Fruit fly (Drosophila melanogaster) whole organism, embryonic: ENCODE measurements around the gene CG2444.

ENCODE experiments used
- Ada2b ChIP-seq: fragments of 200-800 bp; sonication (Bioruptor generic); IDR thresholded peaks from 2 replicates; pipeline ENCODE4 v1.3.6; 2022; ENCODE audit warnings: missing biosample characterization, missing genetic modification characterization
- Atf-2 ChIP-seq: fragments of 200-800 bp; sonication (Bioruptor generic); optimal IDR thresholded peaks from 2 replicates; lab custom pipeline; 2016; ENCODE audit warnings: missing biosample characterization, missing genetic modification characterization
- CG10209 ChIP-seq: fragments of 200-800 bp; sonication (Bioruptor generic); optimal IDR thresholded peaks from 3 replicates; lab custom pipeline; 2017; ENCODE audit warnings: missing biosample characterization, mild to moderate bottlenecking, missing genetic modification characterization, missing genetic modification reagents
- CG10267 ChIP-seq: fragments of 200-800 bp; sonication (Bioruptor generic); optimal IDR thresholded peaks from 2 replicates; lab custom pipeline; 2018; ENCODE audit warnings: missing biosample characterization, mild to moderate bottlenecking, missing genetic modification characterization, moderate library complexity
- CG11504 ChIP-seq: fragments of 200-800 bp; sonication (Bioruptor generic); optimal IDR thresholded peaks from 3 replicates; lab custom pipeline; 2019; ENCODE audit warnings: missing biosample characterization, mild to moderate bottlenecking, missing genetic modification characterization, moderate library complexity
- CG11723 ChIP-seq: fragments of 200-800 bp; sonication (Bioruptor generic); optimal IDR thresholded peaks from 2 replicates; lab custom pipeline; 2017; ENCODE audit warnings: missing biosample characterization, mild to moderate bottlenecking, missing genetic modification characterization
- CG12391 ChIP-seq: fragments of 200-800 bp; sonication (Bioruptor generic); optimal IDR thresholded peaks from 3 replicates; lab custom pipeline; 2018; ENCODE audit warnings: missing biosample characterization, mild to moderate bottlenecking, missing genetic modification characterization, moderate library complexity
- CG13123 ChIP-seq: fragments of 200-800 bp; sonication (Bioruptor generic); optimal IDR thresholded peaks from 2 replicates; lab custom pipeline; 2016; ENCODE audit warnings: missing biosample characterization, missing genetic modification characterization
- CG15601 ChIP-seq: fragments of 200-800 bp; sonication (Bioruptor generic); optimal IDR thresholded peaks from 3 replicates; lab custom pipeline; 2019; ENCODE audit warnings: missing biosample characterization, mild to moderate bottlenecking, missing genetic modification characterization, moderate library complexity
- CG15696 ChIP-seq: fragments of 200-800 bp; sonication (Bioruptor generic); optimal IDR thresholded peaks from 2 replicates; lab custom pipeline; 2019; ENCODE audit warnings: missing biosample characterization, mild to moderate bottlenecking, missing genetic modification characterization, moderate library complexity
- CG17186 ChIP-seq: fragments of 200-800 bp; sonication (Bioruptor generic); optimal IDR thresholded peaks from 3 replicates; lab custom pipeline; 2017; ENCODE audit warnings: missing biosample characterization, missing genetic modification reagents, missing genetic modification characterization
- CG1792 ChIP-seq: fragments of 200-800 bp; sonication (Bioruptor generic); optimal IDR thresholded peaks from 2 replicates; lab custom pipeline; 2016; ENCODE audit warnings: missing biosample characterization, missing genetic modification characterization
- CG32767 ChIP-seq: fragments of 200-800 bp; sonication (Bioruptor generic); IDR thresholded peaks from 2 replicates; pipeline ENCODE4 v1.3.6; 2022; ENCODE audit warnings: missing biosample characterization, missing genetic modification characterization
- CG33557 ChIP-seq: fragments of 200-800 bp; sonication (Bioruptor generic); optimal IDR thresholded peaks from 2 replicates; lab custom pipeline; 2019; ENCODE audit warnings: missing biosample characterization, mild to moderate bottlenecking, missing genetic modification characterization, moderate library complexity
- CG34376 ChIP-seq: fragments of 200-800 bp; sonication (Bioruptor generic); optimal IDR thresholded peaks from 2 replicates; lab custom pipeline; 2018; ENCODE audit warnings: missing biosample characterization, mild to moderate bottlenecking, missing genetic modification characterization
- CG4424 ChIP-seq: fragments of 200-800 bp; sonication (Bioruptor generic); optimal IDR thresholded peaks from 3 replicates; lab custom pipeline; 2016; ENCODE audit warnings: missing biosample characterization, missing genetic modification characterization
- CG6254 ChIP-seq: fragments of 200-800 bp; sonication (Bioruptor generic); optimal IDR thresholded peaks from 3 replicates; lab custom pipeline; 2017; ENCODE audit warnings: mild to moderate bottlenecking, missing biosample characterization, missing genetic modification reagents, missing genetic modification characterization
- CG7372 ChIP-seq: fragments of 200-800 bp; sonication (Bioruptor generic); IDR thresholded peaks from 2 replicates; pipeline ENCODE4 v1.3.6; 2022; ENCODE audit warnings: missing biosample characterization, missing genetic modification characterization
- CG7745 ChIP-seq: fragments of 200-800 bp; sonication (Bioruptor generic); optimal IDR thresholded peaks from 2 replicates; lab custom pipeline; 2018; ENCODE audit warnings: missing biosample characterization, mild to moderate bottlenecking, missing genetic modification characterization, moderate library complexity
- CG7786 ChIP-seq: fragments of 200-800 bp; sonication (Bioruptor generic); optimal IDR thresholded peaks from 2 replicates; lab custom pipeline; 2016; ENCODE audit warnings: missing biosample characterization, missing genetic modification characterization
- CG7963 ChIP-seq: fragments of 200-800 bp; sonication (Bioruptor generic); IDR thresholded peaks from 3 replicates; pipeline ENCODE4 v1.3.6; 2022; ENCODE audit warnings: missing biosample characterization, missing genetic modification characterization; ENCODE audit not compliant: partially characterized antibody
- CG8359 ChIP-seq: fragments of 200-800 bp; sonication (Bioruptor generic); optimal IDR thresholded peaks from 2 replicates; lab custom pipeline; 2017; ENCODE audit warnings: missing biosample characterization, mild to moderate bottlenecking, missing genetic modification characterization, borderline replicate concordance
- CG8924 ChIP-seq: fragments of 200-800 bp; optimal IDR thresholded peaks from 3 replicates; lab custom pipeline; 2019; ENCODE audit warnings: missing biosample characterization, mild to moderate bottlenecking, missing genetic modification characterization, moderate library complexity
- CHES-1-like ChIP-seq: fragments of 200-800 bp; sonication (Bioruptor generic); optimal IDR thresholded peaks from 2 replicates; lab custom pipeline; 2016; ENCODE audit warnings: missing biosample characterization, missing genetic modification characterization
- Camta ChIP-seq: fragments of 200-800 bp; sonication (Bioruptor generic); optimal IDR thresholded peaks from 2 replicates; lab custom pipeline; 2016; ENCODE audit warnings: missing biosample characterization, missing genetic modification characterization
- ERR ChIP-seq: fragments of 200-800 bp; sonication (Bioruptor generic); optimal IDR thresholded peaks from 2 replicates; lab custom pipeline; 2016; ENCODE audit warnings: missing biosample characterization, missing genetic modification characterization
- HLHmδ ChIP-seq: fragments of 200-800 bp; sonication (Bioruptor generic); optimal IDR thresholded peaks from 2 replicates; lab custom pipeline; 2018; ENCODE audit warnings: missing biosample characterization, mild to moderate bottlenecking, missing genetic modification characterization, moderate library complexity
- Hand ChIP-seq: fragments of 200-800 bp; sonication (Bioruptor generic); optimal IDR thresholded peaks from 2 replicates; lab custom pipeline; 2017; ENCODE audit warnings: mild to moderate bottlenecking, missing biosample characterization, missing genetic modification reagents, missing genetic modification characterization
- Med ChIP-seq: fragments of 200-800 bp; sonication (Bioruptor generic); peaks from one replicate; lab custom pipeline; 2016; ENCODE audit warnings: missing biosample characterization, missing genetic modification characterization, mild to moderate bottlenecking, inconsistent platforms, moderate library complexity
- Mes4 ChIP-seq: fragments of 200-800 bp; sonication (Bioruptor generic); optimal IDR thresholded peaks from 2 replicates; lab custom pipeline; 2016; ENCODE audit warnings: missing biosample characterization, missing genetic modification characterization
- Pdp1 ChIP-seq, 2 experiments: fragments of 200-800 bp; sonication (Bioruptor generic); optimal IDR thresholded peaks; 3 replicates each; lab custom pipeline; 2016; ENCODE audit warnings: missing biosample characterization in 2 of 2, missing genetic modification characterization in 2 of 2, mild to moderate bottlenecking in 1 of 2, moderate library complexity in 1 of 2
- Scr ChIP-seq: fragments of 200-800 bp; sonication (Bioruptor generic); IDR thresholded peaks from 2 replicates; pipeline ENCODE4 v1.3.6; 2022; ENCODE audit warnings: missing biosample characterization, missing genetic modification characterization; ENCODE audit not compliant: partially characterized antibody
- Spps ChIP-seq: fragments of 200-800 bp; sonication (Bioruptor generic); optimal IDR thresholded peaks from 2 replicates; lab custom pipeline; 2018; ENCODE audit warnings: missing biosample characterization, mild to moderate bottlenecking, missing genetic modification characterization
- Sry-δ ChIP-seq: fragments of 200-800 bp; sonication (Bioruptor generic); optimal IDR thresholded peaks from 2 replicates; lab custom pipeline; 2016; ENCODE audit warnings: missing biosample characterization, missing genetic modification characterization
- al ChIP-seq: fragments of 200-800 bp; sonication (Bioruptor generic); IDR thresholded peaks from 2 replicates; pipeline ENCODE4 v1.3.6; 2022; ENCODE audit warnings: missing biosample characterization, missing genetic modification characterization
- bab2 ChIP-seq: fragments of 200-800 bp; sonication (Bioruptor generic); optimal IDR thresholded peaks from 2 replicates; lab custom pipeline; 2016; ENCODE audit warnings: missing biosample characterization, missing genetic modification characterization
- cg ChIP-seq: fragments of 200-800 bp; sonication (Bioruptor generic); optimal IDR thresholded peaks from 3 replicates; lab custom pipeline; 2019; ENCODE audit warnings: missing biosample characterization, mild to moderate bottlenecking, missing genetic modification characterization, moderate library complexity
- chif ChIP-seq, 2 experiments: fragments of 200-800 bp; sonication (Bioruptor generic); optimal IDR thresholded peaks; 3 replicates each; lab custom pipeline; 2016; ENCODE audit warnings: missing biosample characterization in 2 of 2, missing genetic modification characterization in 2 of 2
- chn ChIP-seq: fragments of 200-800 bp; sonication (Bioruptor generic); optimal IDR thresholded peaks from 2 replicates; lab custom pipeline; 2016; ENCODE audit warnings: missing biosample characterization, missing genetic modification characterization
- exex ChIP-seq: fragments of 200-800 bp; sonication (Bioruptor generic); optimal IDR thresholded peaks from 4 replicates; lab custom pipeline; 2018; ENCODE audit warnings: missing biosample characterization, mild to moderate bottlenecking, missing genetic modification characterization, moderate library complexity
- kni ChIP-seq: fragments of 200-800 bp; sonication (Bioruptor generic); optimal IDR thresholded peaks from 3 replicates; lab custom pipeline; 2017; ENCODE audit warnings: mild to moderate bottlenecking, missing biosample characterization, missing genetic modification reagents, missing genetic modification characterization
- knrl ChIP-seq: fragments of 200-800 bp; sonication (Bioruptor generic); IDR thresholded peaks from 3 replicates; pipeline ENCODE4 v1.3.6; 2022; ENCODE audit warnings: missing biosample characterization, missing genetic modification characterization; ENCODE audit not compliant: partially characterized antibody
- psq ChIP-seq: fragments of 200-800 bp; sonication (Bioruptor generic); optimal IDR thresholded peaks from 2 replicates; lab custom pipeline; 2017; ENCODE audit warnings: missing biosample characterization, missing genetic modification characterization
- sc ChIP-seq, 3 experiments: fragments of >200 bp in 2 of 3; fragments of 200-800 bp in 1 of 3; sonication (Bioruptor generic) in 1 of 3; optimal IDR thresholded peaks; 2 replicates in 2 of 3; 3 replicates in 1 of 3; lab custom pipeline; 2017; ENCODE audit warnings: mild to moderate bottlenecking in 1 of 3, missing biosample characterization in 1 of 3, missing genetic modification characterization in 1 of 3, missing genetic modification reagents in 1 of 3
- scrt ChIP-seq: fragments of 200-800 bp; sonication (Bioruptor generic); optimal IDR thresholded peaks from 2 replicates; lab custom pipeline; 2018; ENCODE audit warnings: missing biosample characterization, mild to moderate bottlenecking, missing genetic modification characterization, moderate library complexity
- sug ChIP-seq: fragments of 200-800 bp; optimal IDR thresholded peaks from 2 replicates; lab custom pipeline; 2019; ENCODE audit warnings: missing biosample characterization, mild to moderate bottlenecking, missing genetic modification characterization, moderate library complexity
- unc-4 ChIP-seq: fragments of 200-800 bp; sonication (Bioruptor generic); IDR thresholded peaks from 2 replicates; pipeline ENCODE4 v1.3.6; 2022; ENCODE audit warnings: missing biosample characterization, missing genetic modification characterization; ENCODE audit not compliant: partially characterized antibody

Gene CG2444

dm6 chrX:11720138-11720537, 15.0 kb upstream of the CG2444 start, which contains the start of gene Tango10 (continued):
- TF ChIP-seq CG7372 (GFP tag; lab: Robert Waterston, UW): peak; percentile 41; the same call in 1 of the 2 replicates
- TF ChIP-seq Mes4 (GFP tag; lab: Kevin White, UChicago): peak; percentile 9
- no peak for TF ChIP-seq CG11504 (tag; lab: Kevin White, UChicago)
- peak; percentile 5 for TF ChIP-seq cg (GFP tag; lab: Kevin White, UChicago)
- peak; percentile 52 for TF ChIP-seq Camta (GFP tag; lab: Kevin White, UChicago)
- TF ChIP-seq CG13123 (GFP tag; lab: Kevin White, UChicago): no peak
- TF ChIP-seq CHES-1-like: no peak
- TF ChIP-seq unc-4 (GFP tag; lab: Robert Waterston, UW): peak; percentile 84
- no peak for TF ChIP-seq Hand (GFP tag; lab: Kevin White, UChicago)

- TF ChIP-seq CG7745 (no peak), HLHmδ (GFP tag; lab: Kevin White, UChicago) (no peak), CG7963 (GFP tag; lab: Robert Waterston, UW) (no peak), scrt (no peak), CG34376 (GFP tag; lab: Kevin White, UChicago) (peak; percentile 67), sug (peak; percentile 42), CG10209 (no peak), CG6254 (GFP tag; lab: Kevin White, UChicago) (no peak), bab2 (GFP tag; lab: Kevin White, UChicago) (no peak), CG15601 (tag; lab: Kevin White, UChicago) (no peak), Med (GFP tag; lab: Kevin White, UChicago) (peak; percentile 0), CG8359 (GFP tag; lab: Kevin White, UChicago) (no peak), knrl (GFP tag; lab: Robert Waterston, UW) (no peak), cg (GFP tag; lab: Kevin White, UChicago) (no peak), sc (optimal IDR thresholded peaks at IDR 0.05; lab: Kevin White, UChicago) (no peak), sc (GFP tag; optimal IDR thresholded peaks at IDR 0.05; lab: Kevin White, UChicago) (no peak), CG15696 (no peak), CG4424 (GFP tag; lab: Kevin White, UChicago) (no peak), al (no peak), Ada2b (GFP tag; lab: Robert Waterston, UW) (no peak), chif (GFP tag; optimal IDR thresholded peaks at IDR 0.05; lab: Kevin White, UChicago) (no peak), ERR (GFP tag; lab: Kevin White, UChicago) (no peak), Spps (tag; lab: Kevin White, UChicago) (no peak), CG8924 (tag; lab: Kevin White, UChicago) (no peak), psq (GFP tag; lab: Kevin White, UChicago) (no peak), exex (peak; percentile 73), CG12391 (tag; lab: Kevin White, UChicago) (no peak), CG11723 (GFP tag; lab: Kevin White, UChicago) (no peak)
These were observed 12.8 kb upstream of the CG2444 start for dm6 chrX:11717892-11718291.

dm6 chrX:11716731-11717326, 11.7 kb upstream of the CG2444 start, which contains the start of gene prtp:
TSS of gene prtp (plus strand) at chrX:11716756.
- TF ChIP-seq exex (no peak), chn (GFP tag; lab: Kevin White, UChicago) (no peak), CG17186 (no peak), Scr (GFP tag; lab: Robert Waterston, UW) (peak; percentile 69), CG33557 (GFP tag; lab: Kevin White, UChicago) (no peak), kni (GFP tag; lab: Kevin White, UChicago) (peak; percentile 34), CG32767 (peak; percentile 25; the same call in 1 of the 2 replicates), CG10267 (tag; lab: Kevin White, UChicago) (peak; percentile 50), CG1792 (GFP tag; lab: Kevin White, UChicago) (no peak), Sry-δ (GFP tag; lab: Kevin White, UChicago) (peak; percentile 57), CG7786 (GFP tag; lab: Kevin White, UChicago) (no peak), Pdp1 (GFP tag; optimal IDR thresholded peaks at IDR 0.05; lab: Kevin White, UChicago) (no peak), Atf-2 (GFP tag; lab: Kevin White, UChicago) (no peak)
